Worm (Caenorhabditis elegans): ENCODE data around the gene csa-1.

DNA sequence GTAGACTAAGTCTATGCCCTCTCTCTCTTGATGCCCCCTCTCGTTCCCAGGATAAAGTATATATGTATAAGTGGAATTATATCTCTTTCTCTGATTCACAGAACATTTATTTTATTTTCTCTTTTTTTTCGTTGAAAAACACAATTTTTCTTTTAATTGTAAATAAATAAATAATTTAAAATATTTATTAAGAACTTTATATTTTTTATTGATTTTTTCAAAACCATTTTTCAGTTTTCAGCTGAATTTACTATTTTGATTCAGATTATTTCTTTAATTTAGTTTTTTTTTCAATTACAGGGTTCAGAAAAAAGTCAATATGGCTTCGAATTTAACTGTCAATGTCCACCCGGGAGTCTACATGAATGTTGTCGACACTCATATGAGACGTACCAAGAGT, 11.8 kb upstream of the csa-1 start, which contains the start of gene eif-3.F:
- TF ChIP-seq dao-5 (tag; optimal IDR thresholded peaks at IDR 0.05), result no peak
- TF ChIP-seq him-1 (tag; optimal IDR thresholded peaks at IDR 0.05), result no peak
- TF ChIP-seq W03F9.2 (tag; optimal IDR thresholded peaks at IDR 0.05), result no peak

Measured in whole organism, L4/young adult.